Worm (Caenorhabditis elegans) whole organism, late embryonic: Measurements from ENCODE around the gene fox-1.

Experiments used
- C38D4.7 ChIP-seq: fragments of 200-800 bp; sonication (Bioruptor generic); optimal IDR thresholded peaks from 2 replicates; lab custom pipeline; 2018; ENCODE audit warnings: mild to moderate bottlenecking, missing genetic modification characterization, moderate library complexity, missing compliant biosample characterization
- F13H6.1 ChIP-seq: sonication (generic microtip); optimal IDR thresholded peaks from 2 replicates; lab custom pipeline; 2016; ENCODE audit warnings: missing genetic modification characterization, missing compliant biosample characterization
- K02D7.2 ChIP-seq: sonication (generic microtip); optimal IDR thresholded peaks from 2 replicates; lab custom pipeline; 2017; ENCODE audit warnings: mild to moderate bottlenecking, missing genetic modification characterization, missing compliant biosample characterization
- K09A11.1 ChIP-seq: sonication (generic microtip); optimal IDR thresholded peaks from 2 replicates; lab custom pipeline; 2017; ENCODE audit warnings: antibody characterized with exemption, mild to moderate bottlenecking, missing genetic modification characterization, missing compliant biosample characterization; ENCODE audit not compliant: insufficient read depth
- ahr-1 ChIP-seq: sonication (generic microtip); optimal IDR thresholded peaks from 2 replicates; lab custom pipeline; 2016; ENCODE audit warnings: missing genetic modification characterization, missing compliant biosample characterization
- ceh-14 ChIP-seq: sonication (generic microtip); optimal IDR thresholded peaks from 2 replicates; lab custom pipeline; 2016; ENCODE audit warnings: missing genotype, missing genetic modification characterization, missing compliant biosample characterization
- ceh-18 ChIP-seq: sonication (generic microtip); optimal IDR thresholded peaks from 2 replicates; lab custom pipeline; 2016; ENCODE audit warnings: missing genetic modification characterization, missing compliant biosample characterization
- ceh-19 ChIP-seq: fragments of 200-800 bp; sonication (Bioruptor generic); optimal IDR thresholded peaks from 2 replicates; lab custom pipeline; 2018; ENCODE audit warnings: mild to moderate bottlenecking, missing genetic modification characterization, missing compliant biosample characterization
- ceh-22 ChIP-seq: sonication (generic microtip); optimal IDR thresholded peaks from 2 replicates; lab custom pipeline; 2017; ENCODE audit warnings: missing biosample characterization, missing genetic modification characterization
- ceh-24 ChIP-seq: sonication (generic microtip); optimal IDR thresholded peaks from 2 replicates; lab custom pipeline; 2016; ENCODE audit warnings: mild to moderate bottlenecking, missing genetic modification characterization, missing compliant biosample characterization
- ceh-30 ChIP-seq: fragments of 150-350 bp; optimal IDR thresholded peaks from 2 replicates; lab custom pipeline; 2014; ENCODE audit warnings: missing biosample characterization, missing genetic modification characterization
- ceh-34 ChIP-seq: sonication (generic microtip); optimal IDR thresholded peaks from 2 replicates; lab custom pipeline; 2016; ENCODE audit warnings: mild to moderate bottlenecking, missing genetic modification characterization, missing compliant biosample characterization
- ceh-45 ChIP-seq: fragments of 200-800 bp; sonication (Bioruptor generic); IDR thresholded peaks from 2 replicates; pipeline ENCODE4 v1.3.6; 2022; ENCODE audit warnings: missing genetic modification reagents, missing genetic modification characterization, missing compliant biosample characterization
- dmd-4 ChIP-seq: sonication (generic microtip); optimal IDR thresholded peaks from 2 replicates; lab custom pipeline; 2016; ENCODE audit warnings: borderline replicate concordance, missing genetic modification characterization, missing compliant biosample characterization
- dve-1 ChIP-seq: sonication (generic microtip); optimal IDR thresholded peaks from 2 replicates; lab custom pipeline; 2017; ENCODE audit warnings: antibody characterized with exemption, mild to moderate bottlenecking, missing genetic modification characterization, missing compliant biosample characterization
- elt-4 ChIP-seq: sonication (generic microtip); optimal IDR thresholded peaks from 2 replicates; lab custom pipeline; 2016; ENCODE audit warnings: missing genetic modification characterization, missing compliant biosample characterization
- eyg-1 ChIP-seq: sonication (generic microtip); optimal IDR thresholded peaks from 2 replicates; lab custom pipeline; 2016; ENCODE audit warnings: missing genotype, missing genetic modification characterization, missing compliant biosample characterization
- fax-1 ChIP-seq: sonication (generic microtip); optimal IDR thresholded peaks from 2 replicates; lab custom pipeline; 2016; ENCODE audit warnings: missing genotype, missing genetic modification characterization, missing compliant biosample characterization
- fkh-6 ChIP-seq: sonication (generic microtip); optimal IDR thresholded peaks from 2 replicates; lab custom pipeline; 2016; ENCODE audit warnings: missing genetic modification characterization, missing compliant biosample characterization
- hlh-13 ChIP-seq: fragments of 200-800 bp; sonication (Bioruptor generic); optimal IDR thresholded peaks from 2 replicates; lab custom pipeline; 2018; ENCODE audit warnings: mild to moderate bottlenecking, missing genetic modification characterization, missing compliant biosample characterization
- hlh-6 ChIP-seq: sonication (generic microtip); optimal IDR thresholded peaks from 2 replicates; lab custom pipeline; 2016; ENCODE audit warnings: missing genotype, missing genetic modification characterization, missing compliant biosample characterization
- lin-11 ChIP-seq: fragments of 200-800 bp; sonication (Bioruptor generic); optimal IDR thresholded peaks from 2 replicates; lab custom pipeline; 2018; ENCODE audit warnings: mild to moderate bottlenecking, missing genetic modification characterization, missing compliant biosample characterization
- mec-3 ChIP-seq: sonication (generic microtip); optimal IDR thresholded peaks from 2 replicates; lab custom pipeline; 2016; ENCODE audit warnings: borderline replicate concordance, missing genetic modification characterization, missing compliant biosample characterization
- nhr-11 ChIP-seq: fragments of 150-350 bp; optimal IDR thresholded peaks from 2 replicates; lab custom pipeline; 2014; ENCODE audit warnings: missing biosample characterization, missing genetic modification characterization
- pat-9 ChIP-seq: fragments of 200-800 bp; sonication (Bioruptor generic); optimal IDR thresholded peaks from 2 replicates; lab custom pipeline; 2018; ENCODE audit warnings: mild to moderate bottlenecking, missing genetic modification characterization, moderate library complexity, missing compliant biosample characterization
- pha-2 ChIP-seq: sonication (generic microtip); optimal IDR thresholded peaks from 2 replicates; lab custom pipeline; 2017; ENCODE audit warnings: mild to moderate bottlenecking, missing genetic modification characterization, missing compliant biosample characterization
- pha-4 ChIP-seq: fragments of 150-350 bp; optimal IDR thresholded peaks from 2 replicates; lab custom pipeline; 2018; ENCODE audit warnings: missing biosample characterization, missing genetic modification reagents, missing genetic modification characterization
- pqm-1 ChIP-seq: sonication (generic microtip); optimal IDR thresholded peaks from 2 replicates; lab custom pipeline; 2016; ENCODE audit warnings: missing genetic modification characterization, missing compliant biosample characterization
- pros-1 ChIP-seq: fragments of 150-350 bp; optimal IDR thresholded peaks from 2 replicates; lab custom pipeline; 2014; ENCODE audit warnings: missing biosample characterization, missing genetic modification reagents, missing genetic modification characterization
- rnt-1 ChIP-seq: sonication (generic microtip); optimal IDR thresholded peaks from 2 replicates; lab custom pipeline; 2016; ENCODE audit warnings: missing genetic modification characterization, missing compliant biosample characterization
- sdc-2 ChIP-seq: sonication (generic microtip); optimal IDR thresholded peaks from 2 replicates; lab custom pipeline; 2016; ENCODE audit warnings: missing genotype, missing genetic modification characterization, missing compliant biosample characterization
- sox-4 ChIP-seq: sonication (generic microtip); optimal IDR thresholded peaks from 2 replicates; lab custom pipeline; 2017; ENCODE audit warnings: mild to moderate bottlenecking, missing genetic modification characterization, inconsistent platforms, missing compliant biosample characterization
- tbx-2 ChIP-seq: sonication (generic microtip); optimal IDR thresholded peaks from 2 replicates; lab custom pipeline; 2016; ENCODE audit warnings: missing genetic modification characterization, missing compliant biosample characterization
- tbx-7 ChIP-seq: sonication (generic microtip); optimal IDR thresholded peaks from 2 replicates; lab custom pipeline; 2016; ENCODE audit warnings: missing genotype, missing genetic modification characterization, missing compliant biosample characterization
- ttx-3 ChIP-seq: sonication (generic microtip); optimal IDR thresholded peaks from 2 replicates; lab custom pipeline; 2016; ENCODE audit warnings: missing genetic modification reagents, missing genetic modification characterization, missing compliant biosample characterization
- unc-3 ChIP-seq, 2 experiments: fragments of 200-800 bp in 1 of 2; sonication (Bioruptor generic) in 1 of 2; sonication (generic microtip) in 1 of 2; conservative IDR thresholded peaks in 1 of 2; optimal IDR thresholded peaks in 1 of 2; 2 replicates each; pipeline versions ENCODE4 v1.3.6 to Lab custom; 2016 to 2022; ENCODE audit warnings: missing compliant biosample characterization in 2 of 2, missing genetic modification characterization in 2 of 2, missing genetic modification reagents in 1 of 2
- unc-55 ChIP-seq: sonication (generic microtip); optimal IDR thresholded peaks from 2 replicates; lab custom pipeline; 2017; ENCODE audit warnings: missing biosample characterization, missing genetic modification reagents, missing genetic modification characterization
- unc-86 ChIP-seq: sonication (generic microtip); optimal IDR thresholded peaks from 2 replicates; lab custom pipeline; 2016; ENCODE audit warnings: missing genetic modification characterization, missing compliant biosample characterization
- zip-5 ChIP-seq: sonication (generic microtip); optimal IDR thresholded peaks from 2 replicates; lab custom pipeline; 2016; ENCODE audit warnings: missing genetic modification characterization, missing compliant biosample characterization

fox-1 gene

DNA sequence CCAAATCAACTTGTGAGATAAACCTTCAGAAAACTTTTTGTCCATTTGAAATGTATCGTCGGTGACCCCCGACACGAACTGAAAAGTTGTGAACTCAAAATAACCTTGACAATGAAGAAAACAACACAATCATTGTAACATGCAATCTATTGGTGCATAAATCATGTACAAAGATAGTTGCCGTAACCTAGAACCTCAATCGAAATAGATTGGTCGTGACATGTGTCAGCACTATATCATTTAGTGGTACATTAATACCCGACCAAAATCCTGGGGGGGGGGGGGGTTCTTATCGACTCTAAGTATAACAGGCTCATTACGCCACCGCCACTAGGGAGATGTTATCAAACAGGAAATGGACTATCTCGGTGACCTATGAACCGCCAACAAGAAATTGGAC is 32.8 kb downstream of the fox-1 start:
- TF ChIP-seq unc-55 (GFP tag; lab: Kevin White, UChicago) (peak; percentile 68), K09A11.1 (tag; lab: Kevin White, UChicago) (no peak), lin-11 (no peak)
- TF ChIP-seq, all 69 proteins: peak for 1

DNA sequence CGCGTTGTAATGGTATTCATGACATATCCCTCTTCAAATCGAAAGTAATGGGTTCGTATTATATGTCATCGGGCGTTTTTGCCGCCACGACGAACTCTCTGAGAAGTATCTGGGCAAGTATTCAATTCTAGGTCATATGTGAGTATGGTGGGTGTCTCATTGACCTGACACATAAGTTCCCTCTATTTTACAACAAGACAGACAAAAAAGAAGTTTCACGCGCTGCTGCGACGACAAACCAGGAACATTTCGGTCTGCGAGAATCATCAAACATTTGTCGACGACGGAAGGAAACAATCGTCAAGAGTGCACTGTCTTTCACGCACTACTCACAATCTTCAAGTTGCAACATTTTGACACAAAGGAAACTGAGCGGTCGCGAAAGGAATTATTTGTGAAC is 34.4 kb downstream of the fox-1 start:
- TF ChIP-seq ceh-18 (tag; lab: Kevin White, UChicago) (no peak), fax-1 (tag; lab: Kevin White, UChicago) (no peak), ceh-22 (tag; lab: Kevin White, UChicago) (no peak), mec-3 (no peak), zip-5 (tag; lab: Kevin White, UChicago) (no peak), elt-4 (tag; lab: Kevin White, UChicago) (no peak), hlh-13 (GFP tag; lab: Kevin White, UChicago) (no peak), ceh-24 (tag; lab: Kevin White, UChicago) (no peak), dve-1 (tag; lab: Kevin White, UChicago) (no peak), tbx-2 (tag; lab: Kevin White, UChicago) (no peak), ceh-19 (GFP tag; lab: Kevin White, UChicago) (no peak), eyg-1 (tag; lab: Kevin White, UChicago) (no peak), ceh-30 (tag; lab: Kevin White, UChicago) (no peak), fkh-6 (tag; lab: Kevin White, UChicago) (no peak), unc-55 (GFP tag; lab: Kevin White, UChicago) (no peak)

DNA sequence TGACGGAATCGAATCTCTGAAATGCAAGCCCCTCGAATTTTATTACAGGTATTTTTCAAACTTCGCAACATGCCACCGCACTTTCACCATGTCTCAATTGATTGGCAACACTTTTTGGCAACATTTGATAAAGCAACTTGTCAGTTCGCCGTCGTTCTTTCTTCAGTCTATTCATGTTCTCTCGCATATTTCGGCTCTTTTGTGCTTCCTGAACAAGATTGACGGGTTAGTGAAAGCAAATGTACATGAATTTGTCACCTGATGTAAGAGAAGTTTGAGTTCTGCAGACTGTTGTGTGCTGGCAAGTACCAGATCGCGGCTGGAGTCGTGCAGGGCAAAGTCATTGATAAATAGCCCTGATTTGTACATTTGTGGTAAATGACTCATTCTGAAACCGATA is 37.6 kb downstream of the fox-1 start:
- no peak for TF ChIP-seq sdc-2 (tag; lab: Kevin White, UChicago)
- TF ChIP-seq pros-1 (tag; lab: Kevin White, UChicago): no peak
- no peak for TF ChIP-seq C38D4.7 (GFP tag; lab: Kevin White, UChicago)
- TF ChIP-seq fkh-6 (tag; lab: Kevin White, UChicago): no peak
- TF ChIP-seq zip-5 (tag; lab: Kevin White, UChicago): no peak
- no peak for TF ChIP-seq eyg-1 (tag; lab: Kevin White, UChicago)
- TF ChIP-seq ceh-24 (tag; lab: Kevin White, UChicago): no peak
- TF ChIP-seq hlh-6 (tag; lab: Kevin White, UChicago): no peak
- no peak for TF ChIP-seq ceh-14
- TF ChIP-seq pha-4 (tag; lab: Kevin White, UChicago): no peak
- no peak for TF ChIP-seq unc-3 (GFP tag; conservative IDR thresholded peaks at IDR 0.05; lab: Robert Waterston, UW)
- TF ChIP-seq unc-3 (tag; optimal IDR thresholded peaks at IDR 0.05; lab: Kevin White, UChicago): no peak
- TF ChIP-seq unc-86 (tag; lab: Kevin White, UChicago): no peak
- no peak for TF ChIP-seq pat-9 (tag; lab: Kevin White, UChicago)
- TF ChIP-seq ceh-34: no peak
- TF ChIP-seq ceh-45 (GFP tag; lab: Robert Waterston, UW): no peak

DNA sequence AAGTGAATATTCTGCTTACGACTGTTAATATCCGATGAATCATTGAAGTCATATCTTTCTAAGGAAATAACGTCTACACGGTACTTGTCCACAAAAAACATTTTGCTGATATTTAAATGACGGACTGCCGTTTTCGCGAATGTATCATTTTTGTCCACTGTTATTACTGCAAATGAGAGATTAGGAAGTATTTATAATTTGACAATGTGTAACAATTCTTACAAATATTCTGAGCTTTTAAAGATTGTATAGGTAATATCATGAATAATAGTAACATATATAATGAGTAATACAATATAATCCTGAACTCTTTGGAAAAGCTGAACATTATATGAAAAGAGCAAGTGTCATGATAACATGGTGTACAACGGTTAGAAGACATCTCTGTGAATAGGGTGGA is 39.9 kb downstream of the fox-1 start, which contains the start of gene glr-7:
Gene glr-7 (minus strand): TSS at position 101 of the 400 bp plus-strand sequence.
- TF ChIP-seq sox-4 (tag; lab: Kevin White, UChicago) (no peak), unc-86 (tag; lab: Kevin White, UChicago) (no peak), pha-2 (tag; lab: Kevin White, UChicago) (no peak), K02D7.2 (tag; lab: Kevin White, UChicago) (no peak), F13H6.1 (tag; lab: Kevin White, UChicago) (no peak), fkh-6 (tag; lab: Kevin White, UChicago) (no peak), nhr-11 (tag; lab: Kevin White, UChicago) (no peak), ceh-30 (tag; lab: Kevin White, UChicago) (no peak), pqm-1 (tag; lab: Kevin White, UChicago) (no peak), hlh-6 (tag; lab: Kevin White, UChicago) (no peak), C38D4.7 (GFP tag; lab: Kevin White, UChicago) (no peak), ttx-3 (tag; lab: Kevin White, UChicago) (no peak), hlh-13 (GFP tag; lab: Kevin White, UChicago) (no peak), ahr-1 (tag; lab: Kevin White, UChicago) (no peak), lin-11 (no peak), dmd-4 (tag; lab: Kevin White, UChicago) (no peak), rnt-1 (tag; lab: Kevin White, UChicago) (no peak), tbx-7 (tag; lab: Kevin White, UChicago) (no peak)
